Fruit fly (Drosophila melanogaster) whole organism, prepupa: ENCODE results near the gene ABCB7.

ENCODE experiments used
- net ChIP-seq: fragments of 200-800 bp; sonication (Bioruptor generic); optimal IDR thresholded peaks from 3 replicates; lab custom pipeline; 2016; ENCODE audit warnings: missing biosample characterization, missing genetic modification characterization
- spab ChIP-seq: fragments of 200-800 bp; sonication (Bioruptor generic); optimal IDR thresholded peaks from 2 replicates; lab custom pipeline; 2017; ENCODE audit warnings: missing biosample characterization, mild to moderate bottlenecking, missing genetic modification characterization, missing genetic modification reagents

dm6 chr3L:1618116-1618727 lies at the start of gene ABCB7, which contains the start of the genes CG13926 and CG33230:
- TF ChIP-seq net (GFP tag; lab: Kevin White, UChicago) (no peak), spab (no peak)
